Worm (Caenorhabditis elegans): Measurements from ENCODE around the gene C14E2.1.

DNA sequence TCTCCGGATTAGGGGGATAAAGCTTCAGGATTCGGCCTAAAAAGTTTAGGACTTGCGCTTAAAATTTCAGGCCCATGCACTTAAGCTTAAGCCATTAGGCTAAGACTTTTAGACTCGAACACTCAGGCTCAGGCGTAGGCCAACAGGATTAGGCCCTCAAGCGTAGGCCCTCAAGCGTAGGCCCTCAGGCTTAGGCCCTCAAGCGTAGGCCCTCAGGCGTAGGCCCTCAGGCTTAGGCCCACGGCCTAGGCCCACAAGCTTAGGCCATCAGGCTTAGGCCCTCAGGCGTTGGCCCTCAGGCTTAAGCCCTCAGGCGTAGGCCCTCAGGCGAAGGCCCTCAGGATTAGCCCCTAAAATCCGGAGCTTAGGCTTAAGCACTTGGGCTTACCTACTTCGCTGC lies 24.3 kb downstream of the C14E2.1 start:
- TF ChIP-seq rpc-1 (optimal IDR thresholded peaks at IDR 0.05) = no peak
- TF ChIP-seq rpc-1 (tag; optimal IDR thresholded peaks at IDR 0.05) = no peak
- no peak for TF ChIP-seq pha-4 (tag; optimal IDR thresholded peaks at IDR 0.05)
- TF ChIP-seq zfh-2 (GFP tag; conservative IDR thresholded peaks at IDR 0.05) = peak; percentile 38; the same call in 1 of the 2 replicates
- TF ChIP-seq nfya-1 (tag; optimal IDR thresholded peaks at IDR 0.05; ENCODE audit: borderline replicate concordance, insufficient read depth) = no peak
- TF ChIP-seq mcd-1 (GFP tag; IDR thresholded peaks at IDR 0.05) = no peak
